Worm (Caenorhabditis elegans) whole organism, L2 larva: ENCODE measurements around the gene srtx-1.

Experiments
- F13H6.1 ChIP-seq: sonication (generic microtip); optimal IDR thresholded peaks from 2 replicates; lab custom pipeline; 2016; ENCODE audit warnings: missing genetic modification characterization, missing compliant biosample characterization
- R02D3.7 ChIP-seq: fragments of 150-350 bp; optimal IDR thresholded peaks from 2 replicates; lab custom pipeline; 2014; ENCODE audit warnings: missing biosample characterization, missing genetic modification characterization
- ama-1 ChIP-seq: fragments of 150-350 bp; optimal IDR thresholded peaks from 2 replicates; lab custom pipeline; 2018; ENCODE audit warnings: inconsistent platforms
- crh-2 ChIP-seq: sonication (generic microtip); optimal IDR thresholded peaks from 2 replicates; lab custom pipeline; 2017; ENCODE audit warnings: missing biosample characterization, missing genetic modification characterization
- dmd-4 ChIP-seq: sonication (generic microtip); optimal IDR thresholded peaks from 2 replicates; lab custom pipeline; 2017; ENCODE audit warnings: missing biosample characterization, missing genetic modification characterization
- fos-1 ChIP-seq: fragments of 150-350 bp; optimal IDR thresholded peaks from 2 replicates; lab custom pipeline; 2014; ENCODE audit warnings: missing biosample characterization, missing genetic modification characterization
- lin-11 ChIP-seq: fragments of 150-350 bp; sonication (generic microtip); optimal IDR thresholded peaks from 2 replicates; lab custom pipeline; 2014; ENCODE audit warnings: missing biosample characterization, missing genetic modification characterization, inconsistent platforms, mixed read lengths
- lsy-2 ChIP-seq, 2 experiments: fragments of 150-350 bp in 1 of 2; sonication (generic microtip) in 1 of 2; optimal IDR thresholded peaks; 2 replicates each; lab custom pipeline; 2014 to 2017; ENCODE audit warnings: missing biosample characterization in 2 of 2, missing genetic modification characterization in 2 of 2
- mab-5 ChIP-seq: fragments of 150-350 bp; optimal IDR thresholded peaks from 2 replicates; lab custom pipeline; 2014; ENCODE audit warnings: missing biosample characterization, missing genetic modification characterization
- nhr-6 ChIP-seq: fragments of 150-350 bp; optimal IDR thresholded peaks from 2 replicates; lab custom pipeline; 2014; ENCODE audit warnings: missing biosample characterization, missing genetic modification characterization
- sem-4 ChIP-seq: fragments of 150-350 bp; optimal IDR thresholded peaks from 2 replicates; lab custom pipeline; 2014; ENCODE audit warnings: missing biosample characterization, missing genetic modification reagents, missing genetic modification characterization

- TF ChIP-seq lin-11, result peak; percentile 37
- no peak for TF ChIP-seq crh-2 (tag; lab: Kevin White, UChicago)
- TF ChIP-seq dmd-4, result no peak
- no peak for TF ChIP-seq mab-5 (tag; lab: Kevin White, UChicago)
- no peak for TF ChIP-seq nhr-6
- no peak for TF ChIP-seq lsy-2 (tag; optimal IDR thresholded peaks at IDR 0.05; lab: Kevin White, UChicago)
- TF ChIP-seq F13H6.1 (tag; lab: Kevin White, UChicago), result peak; percentile 61
- no peak for TF ChIP-seq fos-1 (tag; lab: Kevin White, UChicago)
- no peak for TF ChIP-seq sem-4 (tag; lab: Kevin White, UChicago)
- no peak for TF ChIP-seq R02D3.7 (tag; lab: Kevin White, UChicago)
- TF ChIP-seq ama-1 (lab: Kevin White, UChicago), result no peak
Observed at ce11 chrIV:7390126-7390766, 30.8 kb upstream of the srtx-1 start.
